Worm (Caenorhabditis elegans) whole organism, L4 larva: ENCODE data around the gene acs-14.

Source experiments
- D1046.2 ChIP-seq: fragments of 200-800 bp; sonication (Bioruptor generic); IDR thresholded peaks from 2 replicates; pipeline ENCODE4 v1.3.6; 2022; ENCODE audit warnings: missing genetic modification characterization, missing compliant biosample characterization
- F10B5.3 ChIP-seq: sonication (generic microtip); optimal IDR thresholded peaks from 2 replicates; lab custom pipeline; 2016; ENCODE audit warnings: mild to moderate bottlenecking, missing genetic modification characterization, missing compliant biosample characterization
- F26F4.8 ChIP-seq: fragments of 200-800 bp; sonication (Bioruptor generic); conservative IDR thresholded peaks from 2 replicates; pipeline ENCODE4 v1.3.6; 2022; ENCODE audit warnings: missing genetic modification characterization, missing compliant biosample characterization
- F44E2.7 ChIP-seq: fragments of 200-800 bp; sonication (Bioruptor generic); IDR thresholded peaks from 2 replicates; pipeline ENCODE4 v2.1.2; 2022; ENCODE audit warnings: missing genetic modification characterization, missing compliant biosample characterization
- R02D3.7 ChIP-seq: fragments of 150-350 bp; sonication (generic microtip); optimal IDR thresholded peaks from 3 replicates; lab custom pipeline; 2014; ENCODE audit warnings: missing biosample characterization, missing genetic modification characterization
- Y75B8A.6 ChIP-seq: fragments of 200-800 bp; sonication (Bioruptor generic); IDR thresholded peaks from 2 replicates; pipeline ENCODE4 v1.3.6; 2022; ENCODE audit warnings: missing genetic modification reagents, missing genetic modification characterization, missing compliant biosample characterization
- ZK337.2 ChIP-seq: fragments of 200-800 bp; sonication (Bioruptor generic); IDR thresholded peaks from 2 replicates; pipeline ENCODE4 v1.3.6; 2022; ENCODE audit warnings: missing genetic modification reagents, missing genetic modification characterization, missing compliant biosample characterization
- aly-2 ChIP-seq: sonication (generic microtip); optimal IDR thresholded peaks from 2 replicates; lab custom pipeline; 2018; ENCODE audit warnings: missing biosample characterization, missing genetic modification characterization
- arid-1 ChIP-seq: fragments of 200-800 bp; sonication (Bioruptor generic); conservative IDR thresholded peaks from 2 replicates; pipeline ENCODE4 v1.3.6; 2022; ENCODE audit warnings: missing genetic modification reagents, missing genetic modification characterization, missing compliant biosample characterization
- attf-4 ChIP-seq: sonication (generic microtip); optimal IDR thresholded peaks from 3 replicates; lab custom pipeline; 2017; ENCODE audit warnings: missing biosample characterization, missing genetic modification characterization
- ceh-20 ChIP-seq: fragments of 200-800 bp; sonication (Bioruptor generic); IDR thresholded peaks from 2 replicates; pipeline ENCODE4 v1.3.6; 2022; ENCODE audit warnings: missing genetic modification reagents, missing genetic modification characterization, missing compliant biosample characterization
- ceh-62 ChIP-seq: sonication (generic microtip); optimal IDR thresholded peaks from 2 replicates; lab custom pipeline; 2017; ENCODE audit warnings: missing biosample characterization, missing genetic modification characterization
- ces-1 ChIP-seq: fragments of 150-350 bp; sonication (generic microtip); optimal IDR thresholded peaks from 4 replicates; lab custom pipeline; 2014; ENCODE audit warnings: missing biosample characterization, missing genetic modification reagents, missing genetic modification characterization
- ctbp-1 ChIP-seq: fragments of 200-800 bp; sonication (Bioruptor generic); IDR thresholded peaks from 2 replicates; pipeline ENCODE4 v1.3.6; 2022; ENCODE audit warnings: missing genetic modification reagents, missing genetic modification characterization, missing compliant biosample characterization
- daf-16 ChIP-seq, 3 experiments: sonication (generic microtip); optimal IDR thresholded peaks; 2 replicates each; lab custom pipeline; 2016 to 2017; ENCODE audit warnings: missing genetic modification characterization in 3 of 3, missing genetic modification reagents in 3 of 3, mild to moderate bottlenecking in 2 of 3, missing compliant biosample characterization in 2 of 3, missing biosample characterization in 1 of 3, moderate library complexity in 1 of 3
- daf-8 ChIP-seq: fragments of 200-800 bp; sonication (Bioruptor generic); IDR thresholded peaks from 2 replicates; pipeline ENCODE4 v1.3.6; 2022; ENCODE audit warnings: missing genetic modification characterization, missing compliant biosample characterization
- dmd-6 ChIP-seq: fragments of 200-800 bp; sonication (Bioruptor generic); IDR thresholded peaks from 2 replicates; pipeline ENCODE4 v1.3.6; 2022; ENCODE audit warnings: missing genetic modification reagents, missing genetic modification characterization, missing compliant biosample characterization
- dmd-8 ChIP-seq: fragments of 200-800 bp; sonication (Bioruptor generic); IDR thresholded peaks from 2 replicates; pipeline ENCODE4 v1.3.6; 2022; ENCODE audit warnings: missing genetic modification characterization, missing compliant biosample characterization
- dmd-9 ChIP-seq: fragments of 200-800 bp; sonication (Bioruptor generic); IDR thresholded peaks from 2 replicates; pipeline ENCODE4 v1.3.6; 2022; ENCODE audit warnings: missing genetic modification reagents, missing genetic modification characterization, missing compliant biosample characterization
- dpl-1 ChIP-seq: fragments of 150-350 bp; optimal IDR thresholded peaks from 2 replicates; lab custom pipeline; 2014; ENCODE audit warnings: missing biosample characterization, missing genetic modification reagents, missing genetic modification characterization
- dve-1 ChIP-seq: sonication (generic microtip); optimal IDR thresholded peaks from 2 replicates; lab custom pipeline; 2017; ENCODE audit warnings: antibody characterized with exemption, mild to moderate bottlenecking, missing genetic modification characterization, missing compliant biosample characterization; ENCODE audit not compliant: insufficient read depth
- fos-1 ChIP-seq: fragments of 150-350 bp; optimal IDR thresholded peaks from 2 replicates; lab custom pipeline; 2014; ENCODE audit warnings: missing biosample characterization, missing genetic modification characterization
- gei-8 ChIP-seq: fragments of 200-800 bp; sonication (Bioruptor generic); optimal IDR thresholded peaks from 2 replicates; lab custom pipeline; 2018; ENCODE audit warnings: mild to moderate bottlenecking, missing genetic modification characterization, missing compliant biosample characterization
- hif-1 ChIP-seq, 2 experiments: sonication (generic microtip); optimal IDR thresholded peaks; 2 replicates each; lab custom pipeline; 2016 to 2017; ENCODE audit warnings: missing compliant biosample characterization in 2 of 2, missing genetic modification characterization in 2 of 2, missing genetic modification reagents in 2 of 2, missing genotype in 2 of 2, mild to moderate bottlenecking in 1 of 2
- hlh-30 ChIP-seq: sonication (generic microtip); optimal IDR thresholded peaks from 2 replicates; lab custom pipeline; 2017; ENCODE audit warnings: antibody characterized with exemption, mild to moderate bottlenecking, missing genetic modification characterization, missing compliant biosample characterization; ENCODE audit not compliant: insufficient read depth
- lin-1 ChIP-seq: fragments of 200-800 bp; sonication (Bioruptor generic); IDR thresholded peaks from 2 replicates; pipeline ENCODE4 v1.3.6; 2022; ENCODE audit warnings: missing genetic modification reagents, missing genetic modification characterization, missing compliant biosample characterization
- lin-38 ChIP-seq: fragments of 200-800 bp; sonication (Bioruptor generic); IDR thresholded peaks from 2 replicates; pipeline ENCODE4 v1.3.6; 2022; ENCODE audit warnings: missing genetic modification reagents, missing genetic modification characterization, missing compliant biosample characterization
- lir-3 ChIP-seq: sonication (generic microtip); optimal IDR thresholded peaks from 2 replicates; lab custom pipeline; 2016; ENCODE audit warnings: mild to moderate bottlenecking, missing genetic modification characterization, missing compliant biosample characterization
- lsy-2 ChIP-seq, 2 experiments: fragments of 150-350 bp in 1 of 2; sonication (generic microtip) in 1 of 2; optimal IDR thresholded peaks; 2 replicates each; lab custom pipeline; 2014 to 2017; ENCODE audit warnings: missing biosample characterization in 2 of 2, missing genetic modification characterization in 2 of 2
- madf-5 ChIP-seq, 2 experiments: fragments of 200-800 bp; sonication (Bioruptor generic); IDR thresholded peaks; 2 replicates each; pipeline ENCODE4 v1.3.6; 2022; ENCODE audit warnings: missing compliant biosample characterization in 2 of 2, missing genetic modification characterization in 2 of 2
- madf-9 ChIP-seq: fragments of 200-800 bp; sonication (Bioruptor generic); conservative IDR thresholded peaks from 2 replicates; pipeline ENCODE4 v1.3.6; 2022; ENCODE audit warnings: missing genetic modification reagents, missing genetic modification characterization, missing compliant biosample characterization
- mxl-2 ChIP-seq: fragments of 200-800 bp; sonication (Bioruptor generic); conservative IDR thresholded peaks from 2 replicates; pipeline ENCODE4 v1.3.6; 2022; ENCODE audit warnings: missing genetic modification reagents, missing genetic modification characterization, missing compliant biosample characterization
- nhr-10 ChIP-seq: fragments of 150-350 bp; optimal IDR thresholded peaks from 2 replicates; lab custom pipeline; 2014; ENCODE audit warnings: missing biosample characterization, missing genetic modification characterization
- nhr-237 ChIP-seq: sonication (generic microtip); optimal IDR thresholded peaks from 2 replicates; lab custom pipeline; 2017; ENCODE audit warnings: missing biosample characterization, missing genetic modification characterization
- nhr-48 ChIP-seq: sonication (generic microtip); optimal IDR thresholded peaks from 2 replicates; lab custom pipeline; 2016; ENCODE audit warnings: mild to moderate bottlenecking, missing genetic modification characterization, missing compliant biosample characterization
- nhr-6 ChIP-seq: fragments of 150-350 bp; optimal IDR thresholded peaks from 2 replicates; lab custom pipeline; 2014; ENCODE audit warnings: missing biosample characterization, missing genetic modification characterization
- nhr-76 ChIP-seq: fragments of 150-350 bp; optimal IDR thresholded peaks from 2 replicates; lab custom pipeline; 2014; ENCODE audit warnings: missing biosample characterization, missing genetic modification characterization
- pha-4 ChIP-seq, 2 experiments: fragments of 150-350 bp in 1 of 2; fragments of 200-800 bp in 1 of 2; sonication (Bioruptor generic) in 1 of 2; IDR thresholded peaks in 1 of 2; optimal IDR thresholded peaks in 1 of 2; 2 replicates each; pipeline versions ENCODE4 v1.3.6 to Lab custom; 2014 to 2022; ENCODE audit warnings: missing genetic modification characterization in 2 of 2, missing genetic modification reagents in 2 of 2, missing biosample characterization in 1 of 2, missing compliant biosample characterization in 1 of 2
- pqm-1 ChIP-seq: sonication (generic microtip); optimal IDR thresholded peaks from 2 replicates; lab custom pipeline; 2017; ENCODE audit warnings: missing biosample characterization, missing genetic modification characterization
- rbr-2 ChIP-seq: sonication (generic microtip); optimal IDR thresholded peaks from 2 replicates; lab custom pipeline; 2016; ENCODE audit warnings: missing genotype, missing genetic modification characterization, missing compliant biosample characterization
- skn-1 ChIP-seq: fragments of 150-350 bp; optimal IDR thresholded peaks from 2 replicates; lab custom pipeline; 2014; ENCODE audit warnings: missing biosample characterization, missing genetic modification characterization
- snpc-1.2 ChIP-seq: fragments of 200-800 bp; sonication (Bioruptor generic); IDR thresholded peaks from 2 replicates; pipeline ENCODE4 v1.3.6; 2022; ENCODE audit warnings: missing genetic modification reagents, missing genetic modification characterization, missing compliant biosample characterization
- snpc-4 ChIP-seq: fragments of 150-350 bp; optimal IDR thresholded peaks from 2 replicates; lab custom pipeline; 2014; ENCODE audit warnings: missing biosample characterization, missing genetic modification characterization
- tag-97 ChIP-seq: fragments of 200-800 bp; sonication (Bioruptor generic); IDR thresholded peaks from 2 replicates; pipeline ENCODE4 v1.3.6; 2022; ENCODE audit warnings: missing genetic modification characterization, missing compliant biosample characterization
- tra-1 ChIP-seq: fragments of 200-800 bp; sonication (Bioruptor generic); IDR thresholded peaks from 2 replicates; pipeline ENCODE4 v1.3.6; 2022; ENCODE audit warnings: missing genetic modification reagents, missing genetic modification characterization, missing compliant biosample characterization
- unc-130 ChIP-seq: sonication (generic microtip); optimal IDR thresholded peaks from 2 replicates; lab custom pipeline; 2016; ENCODE audit warnings: missing genetic modification reagents, missing genetic modification characterization, missing compliant biosample characterization
- unc-62 ChIP-seq, 3 experiments: fragments of 150-350 bp in 1 of 3; sonication (generic microtip); optimal IDR thresholded peaks in 2 of 3; peaks in 1 of 3; 1 replicate in 1 of 3; 2 replicates in 2 of 3; lab custom pipeline; 2014 to 2017; ENCODE audit warnings: missing biosample characterization in 3 of 3, missing genetic modification characterization in 3 of 3, missing genetic modification reagents in 3 of 3, missing genotype in 1 of 3
- zip-11 ChIP-seq: fragments of 200-800 bp; sonication (Bioruptor generic); IDR thresholded peaks from 2 replicates; pipeline ENCODE4 v1.3.6; 2022; ENCODE audit warnings: missing genetic modification characterization, missing compliant biosample characterization
- zip-2 ChIP-seq: fragments of 150-350 bp; optimal IDR thresholded peaks from 2 replicates; lab custom pipeline; 2014; ENCODE audit warnings: missing biosample characterization, missing genetic modification characterization

acs-14 gene

DNA sequence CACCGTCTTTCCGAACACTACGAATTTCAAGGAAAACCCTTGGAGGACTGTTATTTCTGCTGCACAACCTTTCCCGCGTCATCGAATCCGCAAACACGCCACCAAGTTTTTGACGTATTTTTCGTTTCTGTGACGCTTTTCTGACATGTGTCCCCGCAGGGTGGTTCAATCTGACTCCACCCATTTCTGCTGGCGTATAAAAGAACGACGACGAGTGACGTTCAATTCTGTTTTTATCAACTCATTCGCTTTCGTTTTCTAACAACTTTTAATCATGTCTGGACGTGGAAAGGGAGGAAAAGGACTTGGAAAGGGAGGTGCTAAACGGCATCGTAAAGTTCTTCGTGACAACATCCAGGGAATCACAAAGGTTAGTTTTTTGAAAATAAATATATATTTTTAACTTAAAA is 38.9 kb downstream of the acs-14 start, which contains the start of gene his-37:
Gene his-37, plus strand, starts transcription at position 246 of the 410 bp plus-strand sequence.
- TF ChIP-seq F10B5.3 (tag; lab: Kevin White, UChicago) (peak; percentile 91), madf-5 (GFP tag; IDR thresholded peaks at IDR 0.05; lab: Robert Waterston, UW) (peak in 1 of 2 experiments; percentile 86; a peak in 1 of 4 replicates), fos-1 (peak; percentile 74), zip-11 (GFP tag; lab: Robert Waterston, UW) (no peak), ZK337.2 (GFP tag; lab: Robert Waterston, UW) (peak; percentile 68; the same call in 1 of the 2 replicates), dpl-1 (GFP tag; lab: Kevin White, UChicago) (peak; percentile 95), zip-2 (tag; lab: Kevin White, UChicago) (peak; percentile 92), hlh-30 (tag; lab: Kevin White, UChicago) (peak; percentile 92), ceh-62 (no peak), nhr-48 (tag; lab: Kevin White, UChicago) (peak; percentile 96), D1046.2 (GFP tag; lab: Robert Waterston, UW) (peak; percentile 91; the same call in 1 of the 2 replicates), Y75B8A.6 (GFP tag; lab: Robert Waterston, UW) (peak; percentile 64; the same call in 1 of the 2 replicates), tra-1 (GFP tag; lab: Robert Waterston, UW) (peak; percentile 98), dmd-6 (peak; percentile 99), hif-1 (tag; optimal IDR thresholded peaks at IDR 0.05; lab: Kevin White, UChicago) (peak; percentile 82 to 93), snpc-4 (tag; lab: Kevin White, UChicago) (peak; percentile 54), snpc-1.2 (GFP tag; lab: Robert Waterston, UW) (no peak), F44E2.7 (GFP tag; lab: Robert Waterston, UW) (no peak), F26F4.8 (GFP tag; lab: Robert Waterston, UW) (no peak), unc-62 (GFP tag; optimal IDR thresholded peaks at IDR 0.05 in 1 of 2; lab: Kevin White, UChicago) (peak; percentile 46 to 100), unc-62 (tag; optimal IDR thresholded peaks at IDR 0.05; lab: Kevin White, UChicago) (no peak), dve-1 (tag; lab: Kevin White, UChicago) (peak; percentile 100), ceh-20 (peak; percentile 99), pqm-1 (peak; percentile 91), dmd-9 (GFP tag; lab: Robert Waterston, UW) (peak; percentile 95), rbr-2 (tag; lab: Kevin White, UChicago) (peak; percentile 99), daf-8 (GFP tag; lab: Robert Waterston, UW) (peak; percentile 85; the same call in 1 of the 2 replicates), nhr-10 (peak; percentile 73), aly-2 (tag; lab: Kevin White, UChicago) (no peak), nhr-76 (tag; lab: Kevin White, UChicago) (peak; percentile 85), lin-1 (peak; percentile 94), lin-38 (GFP tag; lab: Robert Waterston, UW) (peak; percentile 91), pha-4 (GFP tag; IDR thresholded peaks at IDR 0.05; lab: Robert Waterston, UW) (peak; percentile 97), pha-4 (tag; optimal IDR thresholded peaks at IDR 0.05; lab: Kevin White, UChicago) (peak; percentile 98), madf-9 (GFP tag; lab: Robert Waterston, UW) (peak; percentile 98), nhr-237 (tag; lab: Kevin White, UChicago) (peak; percentile 82), gei-8 (GFP tag; lab: Kevin White, UChicago) (peak; percentile 17), lir-3 (tag; lab: Kevin White, UChicago) (peak; percentile 88), arid-1 (GFP tag; lab: Robert Waterston, UW) (peak; percentile 92), mxl-2 (GFP tag; lab: Robert Waterston, UW) (peak; percentile 85; the same call in 1 of the 2 replicates), attf-4 (tag; lab: Kevin White, UChicago) (peak; percentile 21), dmd-8 (GFP tag; lab: Robert Waterston, UW) (no peak), daf-16 (GFP tag; optimal IDR thresholded peaks at IDR 0.05; lab: Kevin White, UChicago) (peak; percentile 71 to 96), daf-16 (tag; optimal IDR thresholded peaks at IDR 0.05; lab: Kevin White, UChicago) (peak; percentile 84), tag-97 (no peak), unc-130 (GFP tag; lab: Kevin White, UChicago) (no peak), ctbp-1 (GFP tag; lab: Robert Waterston, UW) (peak; percentile 98), R02D3.7 (tag; lab: Kevin White, UChicago) (no peak), skn-1 (tag; lab: Kevin White, UChicago) (peak; percentile 78), ces-1 (peak; percentile 89), nhr-6 (peak; percentile 98), lsy-2 (tag; optimal IDR thresholded peaks at IDR 0.05; lab: Kevin White, UChicago) (peak; percentile 95 to 97)
